Fruit fly (Drosophila melanogaster): Measurements from ENCODE around the gene rho-4.
A peak's percentile ranks its signal among the peaks of the same experiment; 100 is the strongest.

- no peak for TF ChIP-seq lola (GFP tag; optimal IDR thresholded peaks at IDR 0.05)
- peak; percentile 84 for TF ChIP-seq rgr (GFP tag; optimal IDR thresholded peaks at IDR 0.05)
- TF ChIP-seq ey (GFP tag; optimal IDR thresholded peaks at IDR 0.05), result peak; percentile 63
- TF ChIP-seq jim (GFP tag; optimal IDR thresholded peaks at IDR 0.05), result no peak
- peak; percentile 61 for TF ChIP-seq dmrt93B (GFP tag; optimal IDR thresholded peaks at IDR 0.05)
- no peak for TF ChIP-seq Myc (optimal IDR thresholded peaks at IDR 0.05)
- peak; percentile 79 for TF ChIP-seq psq (GFP tag; optimal IDR thresholded peaks at IDR 0.05)
- no peak for TF ChIP-seq N (GFP tag; optimal IDR thresholded peaks at IDR 0.05)
- no peak for TF ChIP-seq Hr78 (GFP tag; optimal IDR thresholded peaks at IDR 0.05)
- no peak for TF ChIP-seq tai (GFP tag; optimal IDR thresholded peaks at IDR 0.05)
- no peak for TF ChIP-seq pan (optimal IDR thresholded peaks at IDR 0.05)
- TF ChIP-seq Rel (GFP tag; optimal IDR thresholded peaks at IDR 0.05), result no peak
- TF ChIP-seq Rel (tag; optimal IDR thresholded peaks at IDR 0.05), result no peak
- no peak for TF ChIP-seq Abd-B (GFP tag; optimal IDR thresholded peaks at IDR 0.05)
- no peak for TF ChIP-seq Mio (GFP tag; optimal IDR thresholded peaks at IDR 0.05)
Observed at dm6 chrX:11559728-11560724, 39.6 kb upstream of the rho-4 start.

All from whole organism, wandering third instar larva.